Worm (Caenorhabditis elegans) whole organism, young adult: Measurements from ENCODE around the gene ints-6.

Experiments
- B0019.2 ChIP-seq: fragments of 200-800 bp; sonication (Bioruptor generic); conservative IDR thresholded peaks from 2 replicates; pipeline ENCODE4 v1.3.6; 2022; ENCODE audit warnings: missing genetic modification reagents, missing genetic modification characterization, missing compliant biosample characterization
- B0261.1 ChIP-seq: sonication (generic microtip); optimal IDR thresholded peaks from 2 replicates; lab custom pipeline; 2016; ENCODE audit warnings: mild to moderate bottlenecking, missing genetic modification characterization, moderate library complexity, missing compliant biosample characterization
- B0336.3 ChIP-seq: fragments of 200-800 bp; sonication (Bioruptor generic); IDR thresholded peaks from 2 replicates; pipeline ENCODE4 v1.3.6; 2022; ENCODE audit warnings: missing genetic modification characterization, missing compliant biosample characterization
- F23B12.7 ChIP-seq: sonication (generic microtip); optimal IDR thresholded peaks from 2 replicates; lab custom pipeline; 2017; ENCODE audit warnings: missing genetic modification characterization, mild to moderate bottlenecking, missing compliant biosample characterization, antibody characterized with exemption, moderate library complexity; ENCODE audit not compliant: insufficient read depth
- F55B11.4 ChIP-seq: sonication (generic microtip); optimal IDR thresholded peaks from 2 replicates; lab custom pipeline; 2016; ENCODE audit warnings: missing compliant biosample characterization, missing genetic modification characterization, borderline replicate concordance; ENCODE audit not compliant: insufficient read depth
- F57A8.1 ChIP-seq: fragments of 200-800 bp; sonication (Bioruptor generic); optimal IDR thresholded peaks from 2 replicates; lab custom pipeline; 2018; ENCODE audit warnings: mild to moderate bottlenecking, missing genetic modification characterization, moderate library complexity, missing compliant biosample characterization
- K12H6.12 ChIP-seq: fragments of 200-800 bp; sonication (Bioruptor generic); optimal IDR thresholded peaks from 2 replicates; lab custom pipeline; 2018; ENCODE audit warnings: mild to moderate bottlenecking, missing genetic modification characterization, missing compliant biosample characterization
- T07F8.4 ChIP-seq: sonication (generic microtip); optimal IDR thresholded peaks from 2 replicates; lab custom pipeline; 2016; ENCODE audit warnings: mild to moderate bottlenecking, missing genetic modification characterization, moderate library complexity, missing compliant biosample characterization
- T26A5.8 ChIP-seq: sonication (generic microtip); optimal IDR thresholded peaks from 2 replicates; lab custom pipeline; 2016; ENCODE audit warnings: missing genetic modification characterization, missing compliant biosample characterization
- Y53F4B.3 ChIP-seq: fragments of 200-800 bp; sonication (Bioruptor generic); IDR thresholded peaks from 2 replicates; pipeline ENCODE4 v1.3.6; 2022; ENCODE audit warnings: missing genetic modification reagents, missing genetic modification characterization, missing compliant biosample characterization
- athp-1 ChIP-seq: sonication (generic microtip); optimal IDR thresholded peaks from 2 replicates; lab custom pipeline; 2017; ENCODE audit warnings: mild to moderate bottlenecking, missing genetic modification characterization, missing compliant biosample characterization
- attf-3 ChIP-seq: fragments of 200-800 bp; sonication (Bioruptor generic); conservative IDR thresholded peaks from 2 replicates; pipeline ENCODE4 v1.3.6; 2022; ENCODE audit warnings: missing genetic modification reagents, missing genetic modification characterization, missing compliant biosample characterization
- attf-5 ChIP-seq: fragments of 200-800 bp; sonication (Bioruptor generic); optimal IDR thresholded peaks from 2 replicates; lab custom pipeline; 2018; ENCODE audit warnings: mild to moderate bottlenecking, missing genetic modification characterization, missing compliant biosample characterization
- die-1 ChIP-seq: sonication (generic microtip); optimal IDR thresholded peaks from 2 replicates; lab custom pipeline; 2016; ENCODE audit warnings: missing genotype, mild to moderate bottlenecking, missing genetic modification characterization, missing compliant biosample characterization
- egrh-3 ChIP-seq: fragments of 200-800 bp; sonication (Bioruptor generic); IDR thresholded peaks from 2 replicates; pipeline ENCODE4 v1.3.6; 2022; ENCODE audit warnings: missing genetic modification reagents, missing genetic modification characterization, missing compliant biosample characterization
- hlh-12 ChIP-seq: sonication (generic microtip); optimal IDR thresholded peaks from 2 replicates; lab custom pipeline; 2016; ENCODE audit warnings: missing genetic modification characterization, missing compliant biosample characterization
- hmg-1.2 ChIP-seq: fragments of 200-800 bp; sonication (Bioruptor generic); IDR thresholded peaks from 2 replicates; pipeline ENCODE4 v1.3.6; 2022; ENCODE audit warnings: missing genetic modification reagents, missing genetic modification characterization, missing compliant biosample characterization
- hmg-20 ChIP-seq: fragments of 200-800 bp; sonication (Bioruptor generic); IDR thresholded peaks from 2 replicates; pipeline ENCODE4 v1.3.6; 2022; ENCODE audit warnings: missing genetic modification reagents, missing genetic modification characterization, missing compliant biosample characterization
- hsf-1 ChIP-seq: fragments of 200-800 bp; sonication (Bioruptor generic); IDR thresholded peaks from 2 replicates; pipeline ENCODE4 v1.3.6; 2022; ENCODE audit warnings: missing genetic modification reagents, missing genetic modification characterization, missing compliant biosample characterization
- lin-35 ChIP-seq, 3 experiments: fragments of 150-350 bp in 2 of 3; sonication (generic microtip) in 1 of 3; optimal IDR thresholded peaks; 2 replicates each; lab custom pipeline; 2014 to 2018; ENCODE audit warnings: missing biosample characterization in 3 of 3, missing genetic modification characterization in 3 of 3, missing genetic modification reagents in 3 of 3
- lin-54 ChIP-seq: fragments of 200-800 bp; sonication (Bioruptor generic); optimal IDR thresholded peaks from 2 replicates; lab custom pipeline; 2018; ENCODE audit warnings: mild to moderate bottlenecking, missing genetic modification characterization, missing compliant biosample characterization
- lir-1 ChIP-seq: fragments of 200-800 bp; sonication (Bioruptor generic); conservative IDR thresholded peaks from 2 replicates; pipeline ENCODE4 v1.3.6; 2022; ENCODE audit warnings: missing genetic modification reagents, missing genetic modification characterization, missing compliant biosample characterization
- mes-4 ChIP-seq: sonication (generic microtip); optimal IDR thresholded peaks from 2 replicates; lab custom pipeline; 2016; ENCODE audit warnings: missing genotype, missing genetic modification characterization, missing compliant biosample characterization
- nfya-1 ChIP-seq: sonication (generic microtip); optimal IDR thresholded peaks from 2 replicates; lab custom pipeline; 2017; ENCODE audit warnings: antibody characterized with exemption, missing compliant biosample characterization, missing genetic modification characterization, borderline replicate concordance; ENCODE audit not compliant: insufficient read depth
- nfyb-1 ChIP-seq: fragments of 200-800 bp; sonication (Bioruptor generic); IDR thresholded peaks from 2 replicates; pipeline ENCODE4 v1.3.6; 2022; ENCODE audit warnings: missing genetic modification reagents, missing genetic modification characterization, missing compliant biosample characterization
- nhr-120 ChIP-seq: fragments of 200-800 bp; sonication (Bioruptor generic); IDR thresholded peaks from 2 replicates; pipeline ENCODE4 v1.3.6; 2022; ENCODE audit warnings: missing genetic modification characterization, missing compliant biosample characterization
- nhr-90 ChIP-seq: sonication (generic microtip); optimal IDR thresholded peaks from 2 replicates; lab custom pipeline; 2016; ENCODE audit warnings: missing genotype, mild to moderate bottlenecking, missing genetic modification characterization, missing compliant biosample characterization
- pha-4 ChIP-seq: fragments of 150-350 bp; sonication (generic microtip); optimal IDR thresholded peaks from 2 replicates; lab custom pipeline; 2014; ENCODE audit warnings: missing biosample characterization, missing genetic modification reagents, missing genetic modification characterization
- repo-1 ChIP-seq: sonication (generic microtip); optimal IDR thresholded peaks from 2 replicates; lab custom pipeline; 2017; ENCODE audit warnings: mild to moderate bottlenecking, missing genetic modification characterization, missing compliant biosample characterization
- rpc-1 ChIP-seq, 2 experiments: fragments of 150-350 bp in 1 of 2; sonication (generic microtip) in 1 of 2; optimal IDR thresholded peaks; 2 replicates each; lab custom pipeline; 2014 to 2018; ENCODE audit warnings: missing biosample characterization in 1 of 2, missing genetic modification characterization in 1 of 2, missing genetic modification reagents in 1 of 2, missing genotype in 1 of 2
- sdz-38 ChIP-seq: sonication (generic microtip); optimal IDR thresholded peaks from 2 replicates; lab custom pipeline; 2016; ENCODE audit warnings: missing genotype, missing genetic modification characterization, missing compliant biosample characterization
- snpc-1.3 ChIP-seq: sonication (generic microtip); optimal IDR thresholded peaks from 2 replicates; lab custom pipeline; 2017; ENCODE audit warnings: missing genetic modification characterization, mild to moderate bottlenecking, missing compliant biosample characterization, antibody characterized with exemption, moderate library complexity, missing genotype, missing genetic modification reagents; ENCODE audit not compliant: insufficient read depth
- tlf-1 ChIP-seq: fragments of 200-800 bp; sonication (Bioruptor generic); optimal IDR thresholded peaks from 2 replicates; lab custom pipeline; 2018; ENCODE audit warnings: mild to moderate bottlenecking, missing genetic modification characterization, missing compliant biosample characterization

Gene ints-6

DNA sequence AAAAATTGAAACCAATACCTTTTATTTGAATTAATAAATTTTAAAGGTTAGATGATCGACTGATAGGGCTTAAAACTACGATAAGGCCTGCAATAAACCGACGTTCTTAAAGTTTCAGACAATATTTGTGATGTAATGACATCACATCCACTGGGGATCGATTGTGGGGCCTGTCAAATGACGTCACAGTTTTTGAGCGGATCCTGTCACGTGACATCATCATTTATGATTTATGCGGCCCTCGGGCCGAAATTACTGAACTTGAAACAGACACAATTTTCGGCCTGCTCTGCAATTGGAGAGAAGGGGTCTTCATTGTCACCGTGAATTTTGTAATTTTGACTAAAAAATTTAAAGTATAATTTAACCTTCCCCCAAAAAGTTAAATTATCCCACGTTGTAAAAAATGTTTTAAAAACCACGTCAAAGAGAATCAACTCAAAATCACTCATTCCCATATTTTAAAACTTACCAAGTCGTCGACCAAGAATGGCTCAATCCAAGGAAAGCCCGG lies 37.4 kb upstream of the ints-6 start, which contains the start of gene C49C8.1:
Gene C49C8.1, plus strand, starts transcription at position 464 of the 514 bp plus-strand sequence.
- TF ChIP-seq nfya-1: no peak
- TF ChIP-seq mes-4 (tag; lab: Kevin White, UChicago): no peak
- no peak for TF ChIP-seq T07F8.4 (tag; lab: Kevin White, UChicago)
- no peak for TF ChIP-seq nhr-120 (GFP tag; lab: Robert Waterston, UW)
- TF ChIP-seq B0261.1: no peak
- no peak for TF ChIP-seq athp-1

DNA sequence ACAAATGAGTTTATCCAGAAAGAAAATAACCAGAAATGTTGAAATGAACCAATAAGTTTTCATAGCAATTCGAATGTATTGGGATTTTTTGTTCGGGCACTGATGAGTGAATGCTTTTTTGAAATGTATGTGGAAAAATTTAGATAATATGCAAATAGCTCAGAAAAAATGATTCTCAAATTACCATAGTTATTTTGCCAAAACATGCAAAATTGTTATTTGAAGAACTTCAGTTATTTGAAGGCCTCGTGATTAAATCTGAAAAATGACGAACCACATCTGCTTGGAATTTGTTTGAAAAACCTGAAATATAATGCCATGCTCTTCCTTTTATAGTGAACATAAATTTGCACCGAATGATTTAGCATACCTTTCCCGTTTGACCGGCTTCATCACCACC lies 33.4 kb upstream of the ints-6 start, which contains the start of gene C49C8.6:
Gene C49C8.6, minus strand, starts transcription at position 101 of the 400 bp plus-strand sequence.
- TF ChIP-seq F23B12.7 (tag; lab: Kevin White, UChicago) (no peak), B0019.2 (GFP tag; lab: Robert Waterston, UW) (no peak), lir-1 (no peak), lin-54 (GFP tag; lab: Kevin White, UChicago) (no peak), F55B11.4 (tag; lab: Kevin White, UChicago) (no peak), repo-1 (tag; lab: Kevin White, UChicago) (no peak), nfya-1 (no peak), rpc-1 (optimal IDR thresholded peaks at IDR 0.05; lab: Kevin White, UChicago) (no peak), rpc-1 (tag; optimal IDR thresholded peaks at IDR 0.05; lab: Kevin White, UChicago) (no peak), T26A5.8 (tag; lab: Kevin White, UChicago) (no peak), nhr-90 (tag; lab: Kevin White, UChicago) (no peak)

DNA sequence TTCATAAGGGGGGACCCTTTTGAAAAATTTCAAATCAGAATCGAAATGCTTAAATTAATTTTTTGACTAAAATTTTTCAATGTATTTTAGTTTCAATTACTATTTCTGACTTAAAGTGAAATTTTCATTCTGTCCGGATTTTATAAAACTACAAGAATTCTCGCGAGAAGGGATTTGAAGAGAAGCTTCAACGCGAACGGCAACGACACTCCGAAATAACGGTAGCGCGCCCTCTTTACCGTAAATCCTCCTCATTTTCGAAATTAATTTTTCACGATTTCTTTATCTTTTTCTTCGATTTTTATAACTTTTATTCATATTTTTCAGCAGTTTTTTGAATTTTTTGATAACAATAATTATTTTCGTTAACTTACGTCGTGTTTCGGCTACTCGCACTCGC lies 25.8 kb upstream of the ints-6 start:
- TF ChIP-seq snpc-1.3 (no peak), sdz-38 (tag; lab: Kevin White, UChicago) (no peak), nhr-120 (GFP tag; lab: Robert Waterston, UW) (no peak), hmg-20 (GFP tag; lab: Robert Waterston, UW) (no peak), lin-54 (GFP tag; lab: Kevin White, UChicago) (no peak), attf-3 (GFP tag; lab: Robert Waterston, UW) (peak; percentile 94), K12H6.12 (tag; lab: Kevin White, UChicago) (no peak), hlh-12 (tag; lab: Kevin White, UChicago) (no peak)

DNA sequence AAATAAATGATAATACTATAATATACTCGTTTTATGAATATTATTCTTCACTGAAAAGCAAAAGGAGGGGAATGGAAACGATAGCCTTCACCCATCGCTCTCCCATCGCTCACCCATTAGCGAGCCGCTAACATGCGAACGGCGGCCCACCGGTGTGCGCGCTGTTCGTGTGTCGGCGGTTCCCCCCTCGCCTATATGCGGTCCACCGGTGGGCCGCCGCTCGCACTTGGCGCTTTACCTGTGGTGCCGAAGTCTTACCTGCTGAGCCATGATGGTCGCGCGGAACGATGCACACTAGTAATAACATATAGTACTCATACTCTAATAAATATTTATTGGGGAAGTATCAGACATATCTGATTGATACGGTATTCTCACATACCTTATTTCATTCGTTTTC lies 24.4 kb upstream of the ints-6 start:
- peak; percentile 63; the same call in 1 of the 2 replicates for TF ChIP-seq egrh-3 (GFP tag; lab: Robert Waterston, UW)

DNA sequence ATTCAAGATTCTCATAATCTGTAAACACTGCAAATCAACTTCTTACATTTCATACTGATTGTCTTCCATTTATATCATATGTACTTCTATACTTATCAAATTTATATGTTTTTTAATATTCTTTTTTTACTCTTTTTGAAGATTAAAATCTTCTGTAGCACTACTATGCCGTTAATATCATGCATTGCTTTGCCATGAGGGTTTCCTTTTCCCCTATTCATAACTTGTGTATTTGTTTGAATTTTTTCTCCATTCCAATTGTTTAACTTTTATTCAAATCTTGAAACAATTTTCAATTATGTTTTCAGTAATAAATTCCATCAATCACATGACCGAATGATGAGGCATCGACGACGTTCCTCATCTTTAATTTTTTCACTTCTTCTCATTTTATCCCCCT lies 22.9 kb upstream of the ints-6 start, which contains the start of gene cdh-5:
Gene cdh-5, plus strand, starts transcription at position 301 of the 400 bp plus-strand sequence.
- no peak for TF ChIP-seq pha-4
- TF ChIP-seq, all 124 proteins: peak for 0

DNA sequence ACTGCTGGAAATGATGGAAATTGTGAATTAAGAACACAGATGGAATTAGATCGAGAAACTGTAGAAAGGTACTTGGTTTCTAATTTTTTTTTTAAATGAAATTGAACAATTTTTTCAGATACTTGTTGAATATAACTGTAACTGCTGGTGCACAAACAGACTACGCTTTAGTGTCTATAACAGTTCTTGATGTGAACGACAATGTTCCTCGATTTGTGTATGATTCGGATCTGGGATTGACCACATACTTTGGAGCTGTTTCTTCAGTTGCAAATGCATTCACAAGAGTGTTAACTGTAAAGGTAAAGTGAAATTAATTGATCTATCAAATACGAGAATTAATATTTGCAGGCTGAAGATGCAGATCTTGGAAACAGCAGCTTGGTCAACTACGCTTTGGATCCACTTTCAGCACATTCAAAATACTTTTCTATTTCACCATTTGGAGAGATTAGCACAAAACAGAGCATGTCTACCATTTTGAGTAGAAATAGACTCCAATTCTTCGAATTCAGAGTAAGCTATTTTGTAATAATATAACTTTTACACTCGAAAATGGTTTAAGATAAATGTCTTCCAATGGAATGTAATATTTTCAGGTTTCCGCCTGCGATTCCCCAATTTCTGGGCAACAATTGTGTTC lies 17.7 kb upstream of the ints-6 start:
- TF ChIP-seq lin-35 (GFP tag; optimal IDR thresholded peaks at IDR 0.05; lab: Kevin White, UChicago) (no peak), die-1 (no peak), hsf-1 (GFP tag; lab: Robert Waterston, UW) (no peak), attf-5 (GFP tag; lab: Kevin White, UChicago) (no peak), mes-4 (tag; lab: Kevin White, UChicago) (no peak), hmg-1.2 (GFP tag; lab: Robert Waterston, UW) (no peak), B0336.3 (GFP tag; lab: Robert Waterston, UW) (no peak), tlf-1 (GFP tag; lab: Kevin White, UChicago) (no peak), nfyb-1 (GFP tag; lab: Robert Waterston, UW) (no peak), F57A8.1 (GFP tag; lab: Kevin White, UChicago) (no peak), Y53F4B.3 (GFP tag; lab: Robert Waterston, UW) (no peak), attf-3 (GFP tag; lab: Robert Waterston, UW) (no peak)
- TF ChIP-seq, all 124 proteins: peak for 0
